Worm (Caenorhabditis elegans): ENCODE data around the gene K09F5.1.
A peak's percentile ranks its signal among the peaks of the same experiment; 100 is the strongest.

The K09F5.1 gene

ce11 chrX:7727601-7728000 is 11.9 kb upstream of the K09F5.1 start, which contains the start of gene vit-1:
TSS of gene vit-1 (plus strand) at chrX:7727889.
- TF ChIP-seq chd-7 (tag; optimal IDR thresholded peaks at IDR 0.05), result no peak
- TF ChIP-seq nhr-80 (tag; optimal IDR thresholded peaks at IDR 0.05), result peak; percentile 74
- no peak for TF ChIP-seq madf-3 (GFP tag; IDR thresholded peaks at IDR 0.05)
- TF ChIP-seq aptf-2 (GFP tag; conservative IDR thresholded peaks at IDR 0.05), result no peak
- TF ChIP-seq egl-44 (GFP tag; IDR thresholded peaks at IDR 0.05), result no peak
- no peak for TF ChIP-seq lin-26 (GFP tag; IDR thresholded peaks at IDR 0.05)
- TF ChIP-seq akir-1 (GFP tag; optimal IDR thresholded peaks at IDR 0.05), result no peak
- no peak for TF ChIP-seq lin-35 (GFP tag; optimal IDR thresholded peaks at IDR 0.05)
- no peak for TF ChIP-seq attf-6 (GFP tag; IDR thresholded peaks at IDR 0.05)
- TF ChIP-seq let-607 (tag; optimal IDR thresholded peaks at IDR 0.05), result peak; percentile 11 to 30
- TF ChIP-seq tlf-1 (GFP tag; optimal IDR thresholded peaks at IDR 0.05), result no peak
- no peak for TF ChIP-seq mel-28 (tag; optimal IDR thresholded peaks at IDR 0.05; ENCODE audit: borderline replicate concordance)
- TF ChIP-seq B0035.1 (tag; optimal IDR thresholded peaks at IDR 0.05), result no peak
- peak; percentile 14 for TF ChIP-seq tbp1 (GFP tag; optimal IDR thresholded peaks at IDR 0.05)
- no peak for TF ChIP-seq nfya-2 (GFP tag; IDR thresholded peaks at IDR 0.05)
- no peak for TF ChIP-seq unc-62 (GFP tag; optimal IDR thresholded peaks at IDR 0.05)
- no peak for TF ChIP-seq ZK185.1 (tag; optimal IDR thresholded peaks at IDR 0.05; ENCODE audit: poor library complexity, severe bottlenecking)
- no peak for TF ChIP-seq lsl-1 (GFP tag; optimal IDR thresholded peaks at IDR 0.05)
- no peak for TF ChIP-seq nhr-120 (GFP tag; IDR thresholded peaks at IDR 0.05)
- no peak for TF ChIP-seq ztf-22 (GFP tag; optimal IDR thresholded peaks at IDR 0.05)
- no peak for TF ChIP-seq athp-1 (tag; optimal IDR thresholded peaks at IDR 0.05)

- TF ChIP-seq B0336.3 (GFP tag; IDR thresholded peaks at IDR 0.05) (peak; percentile 60; the same call in 1 of the 2 replicates), Y56A3A.18 (GFP tag; IDR thresholded peaks at IDR 0.05) (peak; percentile 82), Y67H2A.10 (GFP tag; conservative IDR thresholded peaks at IDR 0.05) (no peak), madf-8 (GFP tag; conservative IDR thresholded peaks at IDR 0.05) (no peak), lin-26 (GFP tag; IDR thresholded peaks at IDR 0.05) (0 out of 2 replicates have a peak, but pooled peaks have one; percentile 4), Y53G8AR.9 (GFP tag; conservative IDR thresholded peaks at IDR 0.05) (peak; percentile 24; the same call in 1 of the 2 replicates), atf-7 (tag; optimal IDR thresholded peaks at IDR 0.05) (peak; percentile 23)
Measured at ce11 chrX:7733571-7733970, 5.9 kb upstream of the K09F5.1 start.

ce11 chrX:7736171-7736570 is 3.3 kb upstream of the K09F5.1 start, which contains the start of gene set-12:
TSS of gene set-12 (minus strand) at chrX:7736271.
- TF ChIP-seq ets-4 (GFP tag; optimal IDR thresholded peaks at IDR 0.05), result no peak
- TF ChIP-seq die-1 (tag; optimal IDR thresholded peaks at IDR 0.05), result no peak
- TF ChIP-seq bed-2 (GFP tag; IDR thresholded peaks at IDR 0.05), result no peak
- no peak for TF ChIP-seq F57C9.4 (tag; optimal IDR thresholded peaks at IDR 0.05)
- TF ChIP-seq F10E7.11 (tag; optimal IDR thresholded peaks at IDR 0.05), result no peak
- TF ChIP-seq cebp-1 (GFP tag; IDR thresholded peaks at IDR 0.05), result no peak
- no peak for TF ChIP-seq cebp-1 (tag; optimal IDR thresholded peaks at IDR 0.05)
- TF ChIP-seq hmg-20 (GFP tag; IDR thresholded peaks at IDR 0.05), result no peak
- no peak for TF ChIP-seq pha-4 (tag; optimal IDR thresholded peaks at IDR 0.05)
- no peak for TF ChIP-seq lin-54 (GFP tag; optimal IDR thresholded peaks at IDR 0.05)
- no peak for TF ChIP-seq pbrm-1 (GFP tag; IDR thresholded peaks at IDR 0.05)
- no peak for TF ChIP-seq snpc-3.4 (tag; optimal IDR thresholded peaks at IDR 0.05)
- TF ChIP-seq sdz-38 (tag; optimal IDR thresholded peaks at IDR 0.05), result no peak
- no peak for TF ChIP-seq attf-5 (GFP tag; optimal IDR thresholded peaks at IDR 0.05)
- no peak for TF ChIP-seq snpc-1.1 (tag; optimal IDR thresholded peaks at IDR 0.05; ENCODE audit: insufficient read depth)
- TF ChIP-seq chd-7 (tag; optimal IDR thresholded peaks at IDR 0.05), result no peak
- TF ChIP-seq zfh-2 (GFP tag; conservative IDR thresholded peaks at IDR 0.05), result no peak
- TF ChIP-seq ekl-4 (GFP tag; IDR thresholded peaks at IDR 0.05), result no peak
- TF ChIP-seq lag-1 (GFP tag; IDR thresholded peaks at IDR 0.05), result no peak

All from whole organism, young adult.